Worm (Caenorhabditis elegans) whole organism, mixed stage, embryonic: Measurements from ENCODE around the gene cyl-1.

Experiments
- pha-4 ChIP-seq: fragments of 150-350 bp; optimal IDR thresholded peaks from 2 replicates; lab custom pipeline; 2018; ENCODE audit warnings: missing biosample characterization, missing genetic modification reagents, missing genetic modification characterization
- sem-2 ChIP-seq: fragments of 200-800 bp; sonication (Bioruptor generic); optimal IDR thresholded peaks from 2 replicates; lab custom pipeline; 2018; ENCODE audit warnings: mild to moderate bottlenecking, missing genetic modification characterization, missing compliant biosample characterization
- unc-62 ChIP-seq: fragments of 150-350 bp; optimal IDR thresholded peaks from 2 replicates; lab custom pipeline; 2014; ENCODE audit warnings: missing biosample characterization, missing genetic modification reagents, missing genetic modification characterization

DNA sequence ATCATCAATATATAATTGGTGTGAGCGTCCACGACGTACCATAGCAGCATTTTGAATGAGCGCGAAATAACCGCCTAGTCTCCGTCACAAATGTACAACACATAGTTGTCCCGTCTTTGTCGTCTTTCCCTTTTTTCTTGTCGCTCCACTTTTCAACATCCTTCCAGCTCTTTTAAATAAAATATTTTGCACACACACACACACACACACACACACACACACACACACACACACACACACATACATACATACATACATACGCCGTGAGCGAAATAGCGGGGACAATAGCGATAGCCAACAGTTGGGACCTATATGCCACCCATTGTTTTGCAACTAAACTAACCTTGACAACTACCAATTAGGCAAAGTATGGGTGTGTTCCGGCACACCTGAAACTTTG, 44.8 kb upstream of the cyl-1 start:
- TF ChIP-seq pha-4 (no peak), unc-62 (GFP tag; lab: Kevin White, UChicago) (no peak), sem-2 (GFP tag; lab: Kevin White, UChicago) (peak; percentile 10)
